Worm (Caenorhabditis elegans): ENCODE measurements around the gene Y58A7A.5.

The Y58A7A.5 gene

ce11 chrV:5053335-5053734, 33.4 kb downstream of the Y58A7A.5 start, which contains the start of gene cwp-4:
cwp-4 (plus strand) TSS chrV:5053635.
- TF ChIP-seq skn-1 (tag; optimal IDR thresholded peaks at IDR 0.05), result no peak
- no peak for TF ChIP-seq egl-5 (tag; optimal IDR thresholded peaks at IDR 0.05)
- no peak for TF ChIP-seq ztf-11 (tag; optimal IDR thresholded peaks at IDR 0.05)
- TF ChIP-seq nhr-12 (tag; optimal IDR thresholded peaks at IDR 0.05), result no peak
- TF ChIP-seq ceh-16 (tag; optimal IDR thresholded peaks at IDR 0.05), result no peak
- no peak for TF ChIP-seq ceh-82 (tag; optimal IDR thresholded peaks at IDR 0.05)
- no peak for TF ChIP-seq ceh-9 (tag; optimal IDR thresholded peaks at IDR 0.05)
- TF ChIP-seq elt-2 (tag; optimal IDR thresholded peaks at IDR 0.05), result no peak
- TF ChIP-seq R02D3.7 (tag; optimal IDR thresholded peaks at IDR 0.05), result no peak
- TF ChIP-seq unc-39 (tag; optimal IDR thresholded peaks at IDR 0.05), result no peak
- TF ChIP-seq elt-1 (tag; optimal IDR thresholded peaks at IDR 0.05), result no peak
- no peak for TF ChIP-seq nhr-25 (tag; optimal IDR thresholded peaks at IDR 0.05)
- TF ChIP-seq nhr-11 (tag; optimal IDR thresholded peaks at IDR 0.05), result no peak
- no peak for TF ChIP-seq tbx-2 (tag; optimal IDR thresholded peaks at IDR 0.05)
- no peak for TF ChIP-seq lin-15B (tag; optimal IDR thresholded peaks at IDR 0.05)
- TF ChIP-seq ZK546.5 (tag; optimal IDR thresholded peaks at IDR 0.05), result no peak
- no peak for TF ChIP-seq ztf-4 (tag; optimal IDR thresholded peaks at IDR 0.05)
- no peak for TF ChIP-seq nhr-237 (tag; optimal IDR thresholded peaks at IDR 0.05)
- no peak for TF ChIP-seq lsy-12 (tag; optimal IDR thresholded peaks at IDR 0.05)
- no peak for TF ChIP-seq nhr-23 (tag; optimal IDR thresholded peaks at IDR 0.05)

- TF ChIP-seq nhr-12 (tag; optimal IDR thresholded peaks at IDR 0.05), result no peak
- no peak for TF ChIP-seq eor-1 (tag; optimal IDR thresholded peaks at IDR 0.05)
- TF ChIP-seq fos-1 (tag; optimal IDR thresholded peaks at IDR 0.05), result no peak
- TF ChIP-seq pqm-1 (tag; optimal IDR thresholded peaks at IDR 0.05), result no peak
- no peak for TF ChIP-seq unc-39 (tag; optimal IDR thresholded peaks at IDR 0.05)
- no peak for TF ChIP-seq lin-39 (tag; optimal IDR thresholded peaks at IDR 0.05)
- no peak for TF ChIP-seq elt-2 (tag; optimal IDR thresholded peaks at IDR 0.05)
- no peak for TF ChIP-seq ztf-11 (tag; optimal IDR thresholded peaks at IDR 0.05)
- no peak for TF ChIP-seq tbx-2 (tag; optimal IDR thresholded peaks at IDR 0.05)
- TF ChIP-seq ceh-9 (tag; optimal IDR thresholded peaks at IDR 0.05), result no peak
- TF ChIP-seq fkh-2 (tag; optimal IDR thresholded peaks at IDR 0.05), result no peak
- no peak for TF ChIP-seq nhr-237 (tag; optimal IDR thresholded peaks at IDR 0.05)
- no peak for TF ChIP-seq nhr-76 (tag; optimal IDR thresholded peaks at IDR 0.05)
These were observed 34.5 kb downstream of the Y58A7A.5 start, which contains the start of gene K11D12.12 for ce11 chrV:5052233-5052632. K11D12.12 (plus strand) TSS chrV:5052261.

- no peak for TF ChIP-seq fkh-2 (tag; optimal IDR thresholded peaks at IDR 0.05)
- TF ChIP-seq lin-39 (tag; optimal IDR thresholded peaks at IDR 0.05), result no peak
- no peak for TF ChIP-seq ceh-9 (tag; optimal IDR thresholded peaks at IDR 0.05)
- no peak for TF ChIP-seq nhr-77 (tag; optimal IDR thresholded peaks at IDR 0.05)
- TF ChIP-seq ceh-82 (tag; optimal IDR thresholded peaks at IDR 0.05), result no peak
- no peak for TF ChIP-seq elt-2 (tag; optimal IDR thresholded peaks at IDR 0.05)
- TF ChIP-seq unc-39 (tag; optimal IDR thresholded peaks at IDR 0.05), result no peak
- TF ChIP-seq ceh-28 (tag; optimal IDR thresholded peaks at IDR 0.05), result no peak
- TF ChIP-seq hmg-11 (tag; optimal IDR thresholded peaks at IDR 0.05), result no peak
- TF ChIP-seq unc-62 (GFP tag; optimal IDR thresholded peaks at IDR 0.05), result no peak
- TF ChIP-seq skn-1 (tag; optimal IDR thresholded peaks at IDR 0.05), result no peak
These were observed 36.6 kb downstream of the Y58A7A.5 start for ce11 chrV:5050073-5050599.

ce11 chrV:5049333-5049942, 37.3 kb downstream of the Y58A7A.5 start, which contains the start of the genes pqn-51 and K11D12.14:
pqn-51 (plus strand) TSS chrV:5049607.
K11D12.14 (plus strand) TSS chrV:5049636.
- peak; percentile 84 for TF ChIP-seq fkh-10 (GFP tag; optimal IDR thresholded peaks at IDR 0.05)
- TF ChIP-seq nhr-28 (tag; optimal IDR thresholded peaks at IDR 0.05), result no peak
- TF ChIP-seq nhr-23 (tag; optimal IDR thresholded peaks at IDR 0.05), result peak; percentile 88
- peak; percentile 57 for TF ChIP-seq unc-62 (GFP tag; optimal IDR thresholded peaks at IDR 0.05)
- peak; percentile 74 for TF ChIP-seq ceh-28 (tag; optimal IDR thresholded peaks at IDR 0.05)
- peak; percentile 79 for TF ChIP-seq nhr-43 (tag; optimal IDR thresholded peaks at IDR 0.05; ENCODE audit: poor library complexity, severe bottlenecking)
- TF ChIP-seq fos-1 (tag; optimal IDR thresholded peaks at IDR 0.05), result no peak
- peak; percentile 95 for TF ChIP-seq nfya-1 (tag; optimal IDR thresholded peaks at IDR 0.05; ENCODE audit: insufficient read depth)
- TF ChIP-seq unc-39 (tag; optimal IDR thresholded peaks at IDR 0.05), result no peak
- peak; percentile 94 for TF ChIP-seq nhr-25 (tag; optimal IDR thresholded peaks at IDR 0.05)
- peak; percentile 85 for TF ChIP-seq tbx-2 (tag; optimal IDR thresholded peaks at IDR 0.05)
- peak; percentile 38 for TF ChIP-seq hmg-11 (tag; optimal IDR thresholded peaks at IDR 0.05)
- TF ChIP-seq ZK546.5 (tag; optimal IDR thresholded peaks at IDR 0.05), result peak; percentile 77
- TF ChIP-seq R02D3.7 (tag; optimal IDR thresholded peaks at IDR 0.05), result peak; percentile 61
- TF ChIP-seq elt-3 (tag; optimal IDR thresholded peaks at IDR 0.05), result peak in 1 of 3 experiments; percentile 12
- TF ChIP-seq skn-1 (tag; optimal IDR thresholded peaks at IDR 0.05), result peak; percentile 77
- peak; percentile 59 for TF ChIP-seq snpc-4 (tag; optimal IDR thresholded peaks at IDR 0.05)
- TF ChIP-seq ceh-9 (tag; optimal IDR thresholded peaks at IDR 0.05), result no peak
- no peak for TF ChIP-seq fkh-2 (tag; optimal IDR thresholded peaks at IDR 0.05)
- peak; percentile 2 for TF ChIP-seq ztf-11 (tag; optimal IDR thresholded peaks at IDR 0.05)
- peak; percentile 43 for TF ChIP-seq ztf-4 (tag; optimal IDR thresholded peaks at IDR 0.05)
- TF ChIP-seq ceh-16 (tag; optimal IDR thresholded peaks at IDR 0.05), result no peak
- no peak for TF ChIP-seq nhr-237 (tag; optimal IDR thresholded peaks at IDR 0.05)
- peak; percentile 72 for TF ChIP-seq elt-1 (tag; optimal IDR thresholded peaks at IDR 0.05)
- TF ChIP-seq lsy-12 (tag; optimal IDR thresholded peaks at IDR 0.05), result peak; percentile 77
- TF ChIP-seq sea-2 (GFP tag; optimal IDR thresholded peaks at IDR 0.05), result peak; percentile 91
- TF ChIP-seq zag-1 (tag; optimal IDR thresholded peaks at IDR 0.05), result peak; percentile 9
- peak; percentile 86 for TF ChIP-seq nhr-11 (tag; optimal IDR thresholded peaks at IDR 0.05)
- TF ChIP-seq aly-2 (tag; optimal IDR thresholded peaks at IDR 0.05), result no peak
- TF ChIP-seq ama-1 (optimal IDR thresholded peaks at IDR 0.05), result peak; percentile 96
- TF ChIP-seq daf-12 (tag; optimal IDR thresholded peaks at IDR 0.05), result no peak
- peak; percentile 89 for TF ChIP-seq egl-5 (tag; optimal IDR thresholded peaks at IDR 0.05)
- peak; percentile 49 for TF ChIP-seq nhr-77 (tag; optimal IDR thresholded peaks at IDR 0.05)
- peak; percentile 81 for TF ChIP-seq pqm-1 (tag; optimal IDR thresholded peaks at IDR 0.05)
